Worm (Caenorhabditis elegans) whole organism, L2 larva: ENCODE measurements around the gene D1046.4.

ENCODE experiments used
- C34F6.9 ChIP-seq: fragments of 150-350 bp; optimal IDR thresholded peaks from 2 replicates; lab custom pipeline; 2014; ENCODE audit warnings: missing biosample characterization, missing genetic modification characterization
- F13H6.1 ChIP-seq: sonication (generic microtip); optimal IDR thresholded peaks from 2 replicates; lab custom pipeline; 2016; ENCODE audit warnings: missing genetic modification characterization, missing compliant biosample characterization
- R02D3.7 ChIP-seq: fragments of 150-350 bp; optimal IDR thresholded peaks from 2 replicates; lab custom pipeline; 2014; ENCODE audit warnings: missing biosample characterization, missing genetic modification characterization
- Y55F3AM.14 ChIP-seq: fragments of 200-800 bp; sonication (Bioruptor generic); optimal IDR thresholded peaks from 2 replicates; lab custom pipeline; 2018; ENCODE audit warnings: mild to moderate bottlenecking, missing genetic modification characterization, missing compliant biosample characterization
- ZK546.5 ChIP-seq: sonication (generic microtip); optimal IDR thresholded peaks from 2 replicates; lab custom pipeline; 2017; ENCODE audit warnings: missing biosample characterization, missing genetic modification characterization
- alr-1 ChIP-seq: fragments of 150-350 bp; optimal IDR thresholded peaks from 2 replicates; lab custom pipeline; 2014; ENCODE audit warnings: missing biosample characterization, missing genetic modification characterization
- aly-2 ChIP-seq: fragments of 150-350 bp; optimal IDR thresholded peaks from 2 replicates; lab custom pipeline; 2014; ENCODE audit warnings: missing biosample characterization, missing genetic modification characterization
- ama-1 ChIP-seq: fragments of 150-350 bp; optimal IDR thresholded peaks from 2 replicates; lab custom pipeline; 2018; ENCODE audit warnings: inconsistent platforms
- blmp-1 ChIP-seq: sonication (generic microtip); optimal IDR thresholded peaks from 2 replicates; lab custom pipeline; 2017; ENCODE audit warnings: missing genetic modification characterization, mild to moderate bottlenecking, missing compliant biosample characterization, antibody characterized with exemption, moderate library complexity; ENCODE audit not compliant: insufficient read depth
- ceh-16 ChIP-seq: fragments of 150-350 bp; optimal IDR thresholded peaks from 2 replicates; lab custom pipeline; 2014; ENCODE audit warnings: missing biosample characterization, missing genetic modification characterization
- ceh-82 ChIP-seq: fragments of 150-350 bp; optimal IDR thresholded peaks from 2 replicates; lab custom pipeline; 2014; ENCODE audit warnings: missing biosample characterization, missing genetic modification characterization
- dmd-4 ChIP-seq: sonication (generic microtip); optimal IDR thresholded peaks from 2 replicates; lab custom pipeline; 2017; ENCODE audit warnings: missing biosample characterization, missing genetic modification characterization
- egl-27 ChIP-seq: sonication (generic microtip); optimal IDR thresholded peaks from 3 replicates; lab custom pipeline; 2017; ENCODE audit warnings: missing biosample characterization, missing genetic modification reagents, missing genetic modification characterization
- elt-1 ChIP-seq: fragments of 150-350 bp; optimal IDR thresholded peaks from 2 replicates; lab custom pipeline; 2014; ENCODE audit warnings: missing biosample characterization, missing genetic modification characterization
- elt-3 ChIP-seq: sonication (generic microtip); optimal IDR thresholded peaks from 2 replicates; lab custom pipeline; 2017; ENCODE audit warnings: missing biosample characterization, missing genetic modification characterization
- gmeb-1 ChIP-seq: fragments of 150-350 bp; optimal IDR thresholded peaks from 2 replicates; lab custom pipeline; 2014; ENCODE audit warnings: missing biosample characterization, missing genetic modification characterization
- lin-11 ChIP-seq: fragments of 150-350 bp; sonication (generic microtip); optimal IDR thresholded peaks from 2 replicates; lab custom pipeline; 2014; ENCODE audit warnings: missing biosample characterization, missing genetic modification characterization, inconsistent platforms, mixed read lengths
- lin-39 ChIP-seq: fragments of 150-350 bp; optimal IDR thresholded peaks from 2 replicates; lab custom pipeline; 2014; ENCODE audit warnings: missing biosample characterization, missing genetic modification reagents, missing genetic modification characterization
- lsy-2 ChIP-seq, 2 experiments: fragments of 150-350 bp in 1 of 2; sonication (generic microtip) in 1 of 2; optimal IDR thresholded peaks; 2 replicates each; lab custom pipeline; 2014 to 2017; ENCODE audit warnings: missing biosample characterization in 2 of 2, missing genetic modification characterization in 2 of 2
- mab-5 ChIP-seq: fragments of 150-350 bp; optimal IDR thresholded peaks from 2 replicates; lab custom pipeline; 2014; ENCODE audit warnings: missing biosample characterization, missing genetic modification characterization
- mbf-1 ChIP-seq: sonication (generic microtip); optimal IDR thresholded peaks from 2 replicates; lab custom pipeline; 2017; ENCODE audit warnings: missing biosample characterization, missing genetic modification characterization
- mdl-1 ChIP-seq, 2 experiments: fragments of 150-350 bp in 1 of 2; sonication (generic microtip) in 1 of 2; optimal IDR thresholded peaks; 2 replicates each; lab custom pipeline; 2017; ENCODE audit warnings: missing biosample characterization in 2 of 2, missing genetic modification characterization in 2 of 2
- nhr-10 ChIP-seq: sonication (generic microtip); optimal IDR thresholded peaks from 2 replicates; lab custom pipeline; 2017; ENCODE audit warnings: missing biosample characterization, missing genetic modification characterization
- nhr-11 ChIP-seq: fragments of 150-350 bp; optimal IDR thresholded peaks from 2 replicates; lab custom pipeline; 2014; ENCODE audit warnings: missing biosample characterization, missing genetic modification characterization
- nhr-12 ChIP-seq: fragments of 150-350 bp; optimal IDR thresholded peaks from 2 replicates; lab custom pipeline; 2014; ENCODE audit warnings: missing biosample characterization, missing genetic modification characterization
- nhr-129 ChIP-seq: fragments of 150-350 bp; optimal IDR thresholded peaks from 2 replicates; lab custom pipeline; 2014; ENCODE audit warnings: missing biosample characterization, missing genetic modification characterization
- nhr-21 ChIP-seq: fragments of 150-350 bp; optimal IDR thresholded peaks from 2 replicates; lab custom pipeline; 2014; ENCODE audit warnings: missing biosample characterization, missing genetic modification characterization
- nhr-23 ChIP-seq: fragments of 150-350 bp; optimal IDR thresholded peaks from 2 replicates; lab custom pipeline; 2014; ENCODE audit warnings: missing biosample characterization, missing genetic modification reagents, missing genetic modification characterization
- nhr-237 ChIP-seq: fragments of 150-350 bp; optimal IDR thresholded peaks from 2 replicates; lab custom pipeline; 2014; ENCODE audit warnings: missing biosample characterization, missing genetic modification characterization
- nhr-25 ChIP-seq: fragments of 150-350 bp; sonication (generic microtip); optimal IDR thresholded peaks from 3 replicates; lab custom pipeline; 2014; ENCODE audit warnings: missing biosample characterization, missing genetic modification characterization
- nhr-6 ChIP-seq: fragments of 150-350 bp; optimal IDR thresholded peaks from 2 replicates; lab custom pipeline; 2014; ENCODE audit warnings: missing biosample characterization, missing genetic modification characterization
- nhr-77 ChIP-seq: fragments of 150-350 bp; optimal IDR thresholded peaks from 2 replicates; lab custom pipeline; 2014; ENCODE audit warnings: missing biosample characterization, missing genetic modification characterization
- peb-1 ChIP-seq: fragments of 150-350 bp; optimal IDR thresholded peaks from 2 replicates; lab custom pipeline; 2014; ENCODE audit warnings: missing biosample characterization, missing genetic modification characterization
- sem-4 ChIP-seq: fragments of 150-350 bp; optimal IDR thresholded peaks from 2 replicates; lab custom pipeline; 2014; ENCODE audit warnings: missing biosample characterization, missing genetic modification reagents, missing genetic modification characterization
- sma-3 ChIP-seq: sonication (generic microtip); optimal IDR thresholded peaks from 2 replicates; lab custom pipeline; 2016; ENCODE audit warnings: missing genetic modification reagents, missing genetic modification characterization, missing compliant biosample characterization
- sma-9 ChIP-seq, 2 experiments: fragments of 150-350 bp in 1 of 2; sonication (generic microtip) in 1 of 2; optimal IDR thresholded peaks; 2 replicates each; lab custom pipeline; 2014 to 2016; ENCODE audit warnings: missing genetic modification characterization in 2 of 2, mild to moderate bottlenecking in 1 of 2, missing biosample characterization in 1 of 2, missing compliant biosample characterization in 1 of 2, missing genetic modification reagents in 1 of 2, moderate library complexity in 1 of 2
- snpc-4 ChIP-seq: fragments of 150-350 bp; optimal IDR thresholded peaks from 2 replicates; lab custom pipeline; 2014; ENCODE audit warnings: missing biosample characterization, missing genetic modification characterization
- unc-39 ChIP-seq: fragments of 150-350 bp; optimal IDR thresholded peaks from 2 replicates; lab custom pipeline; 2014; ENCODE audit warnings: missing biosample characterization, missing genetic modification characterization
- unc-55 ChIP-seq: fragments of 150-350 bp; sonication (generic microtip); optimal IDR thresholded peaks from 3 replicates; lab custom pipeline; 2014; ENCODE audit warnings: missing biosample characterization, missing genetic modification reagents, missing genetic modification characterization
- ztf-1 ChIP-seq: fragments of 200-800 bp; sonication (Bioruptor generic); conservative IDR thresholded peaks from 2 replicates; pipeline ENCODE4 v1.3.6; 2022; ENCODE audit warnings: missing genetic modification characterization, missing compliant biosample characterization
- ztf-11 ChIP-seq: sonication (generic microtip); optimal IDR thresholded peaks from 2 replicates; lab custom pipeline; 2017; ENCODE audit warnings: missing biosample characterization, missing genetic modification characterization
- ztf-4 ChIP-seq: fragments of 150-350 bp; optimal IDR thresholded peaks from 2 replicates; lab custom pipeline; 2014; ENCODE audit warnings: missing biosample characterization, missing genetic modification characterization

D1046.4 gene

ce11 chrIV:8924126-8924525 lies 9.5 kb upstream of the D1046.4 start:
- TF ChIP-seq lsy-2 (tag; optimal IDR thresholded peaks at IDR 0.05; lab: Kevin White, UChicago) = no peak
- no peak for TF ChIP-seq sma-9 (GFP tag; optimal IDR thresholded peaks at IDR 0.05; lab: Kevin White, UChicago)
- no peak for TF ChIP-seq sma-9 (tag; optimal IDR thresholded peaks at IDR 0.05; lab: Kevin White, UChicago)
- no peak for TF ChIP-seq lin-39 (tag; lab: Kevin White, UChicago)
- TF ChIP-seq mdl-1 (tag; optimal IDR thresholded peaks at IDR 0.05; lab: Kevin White, UChicago) = no peak
- no peak for TF ChIP-seq F13H6.1 (tag; lab: Kevin White, UChicago)
- no peak for TF ChIP-seq gmeb-1 (tag; lab: Kevin White, UChicago)
- no peak for TF ChIP-seq nhr-6 (tag; lab: Kevin White, UChicago)
- TF ChIP-seq nhr-237 = no peak
- no peak for TF ChIP-seq egl-27 (tag; lab: Kevin White, UChicago)
- TF ChIP-seq nhr-10 (tag; lab: Kevin White, UChicago) = no peak
- TF ChIP-seq peb-1 (tag; lab: Kevin White, UChicago) = no peak
- no peak for TF ChIP-seq nhr-21
- no peak for TF ChIP-seq ztf-4

DNA sequence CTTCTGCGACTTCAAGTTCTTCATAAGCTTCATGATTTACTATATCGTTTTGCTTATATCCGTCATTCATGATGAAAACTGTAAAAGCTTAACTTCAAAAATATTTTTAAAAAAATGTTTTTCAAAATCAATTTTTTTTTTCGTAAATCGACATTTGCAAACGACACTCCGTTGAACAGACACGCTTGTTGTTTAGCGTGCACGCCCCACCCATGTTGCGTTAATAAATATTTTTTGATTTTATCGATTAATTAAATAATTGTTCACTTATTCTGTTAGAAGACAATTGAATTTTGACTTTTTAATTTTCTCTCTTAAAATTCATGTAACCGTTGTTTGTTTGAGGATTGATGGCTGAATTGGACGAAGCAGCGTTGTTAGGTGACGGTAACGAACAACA lies 7.7 kb upstream of the D1046.4 start, which contains the start of the genes D1046.2 and cfim-2:
D1046.2 (minus strand) TSS at position 78 of the 400 bp plus-strand sequence.
cfim-2 (plus strand) TSS at position 335 of the 400 bp plus-strand sequence.
- TF ChIP-seq elt-1 (tag; lab: Kevin White, UChicago) (no peak), ztf-1 (GFP tag; lab: Robert Waterston, UW) (no peak), ceh-82 (tag; lab: Kevin White, UChicago) (no peak), dmd-4 (tag; lab: Kevin White, UChicago) (no peak), C34F6.9 (tag; lab: Kevin White, UChicago) (peak; percentile 45), nhr-6 (tag; lab: Kevin White, UChicago) (no peak), nhr-25 (tag; lab: Kevin White, UChicago) (no peak), sem-4 (tag; lab: Kevin White, UChicago) (no peak), lsy-2 (tag; optimal IDR thresholded peaks at IDR 0.05; lab: Kevin White, UChicago) (peak in 1 of 2 experiments; percentile 51), gmeb-1 (tag; lab: Kevin White, UChicago) (peak; percentile 42), aly-2 (tag; lab: Kevin White, UChicago) (no peak), unc-55 (GFP tag; lab: Kevin White, UChicago) (peak; percentile 52), nhr-77 (tag; lab: Kevin White, UChicago) (no peak), egl-27 (tag; lab: Kevin White, UChicago) (no peak), lin-11 (tag; lab: Kevin White, UChicago) (no peak), snpc-4 (no peak), ztf-4 (no peak), ztf-11 (tag; lab: Kevin White, UChicago) (no peak)

- TF ChIP-seq nhr-23 (tag; lab: Kevin White, UChicago) = no peak
- TF ChIP-seq alr-1 (tag; lab: Kevin White, UChicago) = no peak
- TF ChIP-seq aly-2 (tag; lab: Kevin White, UChicago) = no peak
- TF ChIP-seq elt-3 (tag; lab: Kevin White, UChicago) = no peak
- TF ChIP-seq unc-55 (GFP tag; lab: Kevin White, UChicago) = no peak
- no peak for TF ChIP-seq nhr-11 (tag; lab: Kevin White, UChicago)
- TF ChIP-seq mbf-1 (tag; lab: Kevin White, UChicago) = no peak
- no peak for TF ChIP-seq R02D3.7 (tag; lab: Kevin White, UChicago)
- no peak for TF ChIP-seq sma-9 (GFP tag; optimal IDR thresholded peaks at IDR 0.05; lab: Kevin White, UChicago)
- no peak for TF ChIP-seq sma-9 (tag; optimal IDR thresholded peaks at IDR 0.05; lab: Kevin White, UChicago)
- no peak for TF ChIP-seq F13H6.1 (tag; lab: Kevin White, UChicago)
- no peak for TF ChIP-seq ztf-4
- no peak for TF ChIP-seq unc-39 (tag; lab: Kevin White, UChicago)
These were observed 7.2 kb upstream of the D1046.4 start for ce11 chrIV:8926511-8926910.

- TF ChIP-seq ceh-82 (tag; lab: Kevin White, UChicago) = no peak
- peak; percentile 29 for TF ChIP-seq ztf-4
- TF ChIP-seq elt-3 (tag; lab: Kevin White, UChicago) = no peak
- no peak for TF ChIP-seq nhr-237
- TF ChIP-seq unc-55 (GFP tag; lab: Kevin White, UChicago) = peak; percentile 54
- no peak for TF ChIP-seq mbf-1 (tag; lab: Kevin White, UChicago)
- TF ChIP-seq alr-1 (tag; lab: Kevin White, UChicago) = no peak
- peak; percentile 68 for TF ChIP-seq gmeb-1 (tag; lab: Kevin White, UChicago)
- TF ChIP-seq sma-9 (GFP tag; optimal IDR thresholded peaks at IDR 0.05; lab: Kevin White, UChicago) = peak; percentile 75
- TF ChIP-seq sma-9 (tag; optimal IDR thresholded peaks at IDR 0.05; lab: Kevin White, UChicago) = no peak
- peak; percentile 24 for TF ChIP-seq nhr-10 (tag; lab: Kevin White, UChicago)
- TF ChIP-seq blmp-1 = no peak
- no peak for TF ChIP-seq ztf-1 (GFP tag; lab: Robert Waterston, UW)
- no peak for TF ChIP-seq unc-39 (tag; lab: Kevin White, UChicago)
- TF ChIP-seq Y55F3AM.14 (GFP tag; lab: Kevin White, UChicago) = peak; percentile 71
- TF ChIP-seq nhr-129 (tag; lab: Kevin White, UChicago) = peak; percentile 82
- peak; percentile 42 for TF ChIP-seq ceh-16 (tag; lab: Kevin White, UChicago)
- peak; percentile 54 for TF ChIP-seq nhr-25 (tag; lab: Kevin White, UChicago)
- peak; percentile 81 for TF ChIP-seq sma-3 (GFP tag; lab: Kevin White, UChicago)
- no peak for TF ChIP-seq nhr-6 (tag; lab: Kevin White, UChicago)
- no peak for TF ChIP-seq dmd-4 (tag; lab: Kevin White, UChicago)
- TF ChIP-seq sem-4 (tag; lab: Kevin White, UChicago) = peak; percentile 52
- TF ChIP-seq nhr-12 = no peak
- no peak for TF ChIP-seq nhr-77 (tag; lab: Kevin White, UChicago)
- peak; percentile 22 for TF ChIP-seq mab-5 (tag; lab: Kevin White, UChicago)
- peak; percentile 63 for TF ChIP-seq C34F6.9 (tag; lab: Kevin White, UChicago)
- no peak for TF ChIP-seq ama-1
- TF ChIP-seq lsy-2 (tag; optimal IDR thresholded peaks at IDR 0.05; lab: Kevin White, UChicago) = peak in 1 of 2 experiments; percentile 23
- TF ChIP-seq ZK546.5 (tag; lab: Kevin White, UChicago) = no peak
- TF ChIP-seq egl-27 (tag; lab: Kevin White, UChicago) = peak; percentile 41
- no peak for TF ChIP-seq nhr-11 (tag; lab: Kevin White, UChicago)
These were observed 6.6 kb upstream of the D1046.4 start for ce11 chrIV:8927093-8927492.
